Worm (Caenorhabditis elegans) whole organism, midembryonic: Measurements from ENCODE around the gene D1044.6.

Source experiments
- T22C8.4 ChIP-seq: fragments of 200-800 bp; sonication (Bioruptor generic); IDR thresholded peaks from 2 replicates; pipeline ENCODE4 v1.3.6; 2022; ENCODE audit warnings: missing genetic modification characterization, missing compliant biosample characterization
- cog-1 ChIP-seq: sonication (generic microtip); optimal IDR thresholded peaks from 2 replicates; lab custom pipeline; 2016; ENCODE audit warnings: missing genetic modification characterization, missing compliant biosample characterization
- flt-1 ChIP-seq: fragments of 200-800 bp; sonication (Bioruptor generic); IDR thresholded peaks from 2 replicates; pipeline ENCODE4 v1.3.6; 2022; ENCODE audit warnings: missing genetic modification characterization, missing compliant biosample characterization
- klf-2 ChIP-seq: fragments of 200-800 bp; sonication (Bioruptor generic); conservative IDR thresholded peaks from 2 replicates; pipeline ENCODE4 v1.3.6; 2022; ENCODE audit warnings: missing genetic modification reagents, missing genetic modification characterization, missing compliant biosample characterization
- med-1 ChIP-seq: sonication (generic microtip); optimal IDR thresholded peaks from 2 replicates; lab custom pipeline; 2017; ENCODE audit warnings: missing genetic modification characterization, mild to moderate bottlenecking, missing compliant biosample characterization, antibody characterized with exemption, missing genetic modification reagents; ENCODE audit not compliant: insufficient read depth
- ref-1 ChIP-seq: fragments of 200-800 bp; sonication (Bioruptor generic); conservative IDR thresholded peaks from 2 replicates; pipeline ENCODE4 v1.3.6; 2022; ENCODE audit warnings: missing genetic modification reagents, missing genetic modification characterization, missing compliant biosample characterization
- tab-1 ChIP-seq: fragments of 200-800 bp; sonication (Bioruptor generic); IDR thresholded peaks from 2 replicates; pipeline ENCODE4 v1.3.6; 2022; ENCODE audit warnings: missing genetic modification characterization, missing compliant biosample characterization

- TF ChIP-seq flt-1 (GFP tag; lab: Robert Waterston, UW) (no peak), klf-2 (GFP tag; lab: Robert Waterston, UW) (no peak), tab-1 (GFP tag; lab: Robert Waterston, UW) (no peak), ref-1 (GFP tag; lab: Robert Waterston, UW) (no peak), med-1 (no peak), T22C8.4 (GFP tag; lab: Robert Waterston, UW) (no peak), cog-1 (tag; lab: Kevin White, UChicago) (no peak)
These were observed 28.0 kb upstream of the D1044.6 start for ce11 chrIII:5570814-5571443.
